Worm (Caenorhabditis elegans) whole organism, mixed stage, embryonic: Measurements from ENCODE around the gene T05C12.9.

ENCODE experiments used
- M03D4.4 ChIP-seq: sonication (generic microtip); optimal IDR thresholded peaks from 2 replicates; lab custom pipeline; 2017; ENCODE audit warnings: mild to moderate bottlenecking, missing genetic modification characterization, missing compliant biosample characterization
- bed-3 ChIP-seq: fragments of 200-800 bp; sonication (Bioruptor generic); optimal IDR thresholded peaks from 3 replicates; lab custom pipeline; 2018; ENCODE audit warnings: mild to moderate bottlenecking, missing genetic modification characterization, moderate library complexity, missing compliant biosample characterization
- blmp-1 ChIP-seq: fragments of 150-350 bp; optimal IDR thresholded peaks from 2 replicates; lab custom pipeline; 2014; ENCODE audit warnings: missing biosample characterization, missing genetic modification characterization
- ceh-39 ChIP-seq: fragments of 150-350 bp; optimal IDR thresholded peaks from 2 replicates; lab custom pipeline; 2014; ENCODE audit warnings: missing biosample characterization, missing genetic modification characterization
- ceh-43 ChIP-seq: fragments of 200-800 bp; sonication (Bioruptor generic); optimal IDR thresholded peaks from 2 replicates; lab custom pipeline; 2018; ENCODE audit warnings: mild to moderate bottlenecking, missing genetic modification characterization, moderate library complexity, missing compliant biosample characterization
- ceh-83 ChIP-seq: fragments of 200-800 bp; sonication (Bioruptor generic); optimal IDR thresholded peaks from 2 replicates; lab custom pipeline; 2018; ENCODE audit warnings: mild to moderate bottlenecking, missing genetic modification characterization, missing compliant biosample characterization
- ces-1 ChIP-seq: fragments of 150-350 bp; optimal IDR thresholded peaks from 2 replicates; lab custom pipeline; 2014; ENCODE audit warnings: missing biosample characterization, missing genetic modification reagents, missing genetic modification characterization
- cnd-1 ChIP-seq: fragments of 200-800 bp; sonication (Bioruptor generic); optimal IDR thresholded peaks from 2 replicates; lab custom pipeline; 2018; ENCODE audit warnings: mild to moderate bottlenecking, missing genetic modification characterization, missing compliant biosample characterization
- drap-1 ChIP-seq: fragments of 200-800 bp; sonication (Bioruptor generic); optimal IDR thresholded peaks from 3 replicates; lab custom pipeline; 2018; ENCODE audit warnings: mild to moderate bottlenecking, missing genetic modification characterization, missing compliant biosample characterization
- elt-1 ChIP-seq: sonication (generic microtip); optimal IDR thresholded peaks from 2 replicates; lab custom pipeline; 2017; ENCODE audit warnings: missing genetic modification characterization, mild to moderate bottlenecking, missing compliant biosample characterization, antibody characterized with exemption, moderate library complexity, borderline replicate concordance; ENCODE audit not compliant: insufficient read depth
- elt-3 ChIP-seq: fragments of 150-350 bp; optimal IDR thresholded peaks from 2 replicates; lab custom pipeline; 2014; ENCODE audit warnings: missing biosample characterization, missing genetic modification characterization
- flh-1 ChIP-seq: fragments of 200-800 bp; sonication (Bioruptor generic); optimal IDR thresholded peaks from 2 replicates; lab custom pipeline; 2018; ENCODE audit warnings: mild to moderate bottlenecking, missing genetic modification characterization, moderate library complexity, missing compliant biosample characterization
- ham-2 ChIP-seq: fragments of 200-800 bp; sonication (Bioruptor generic); optimal IDR thresholded peaks from 2 replicates; lab custom pipeline; 2018; ENCODE audit warnings: mild to moderate bottlenecking, missing genetic modification characterization, missing compliant biosample characterization
- hlh-1 ChIP-seq: fragments of 150-350 bp; optimal IDR thresholded peaks from 2 replicates; lab custom pipeline; 2014; ENCODE audit warnings: missing biosample characterization, missing genetic modification reagents, missing genetic modification characterization
- lin-13 ChIP-seq: fragments of 150-350 bp; optimal IDR thresholded peaks from 2 replicates; lab custom pipeline; 2014; ENCODE audit warnings: missing biosample characterization, missing genetic modification characterization
- lin-32 ChIP-seq: fragments of 200-800 bp; sonication (Bioruptor generic); optimal IDR thresholded peaks from 2 replicates; lab custom pipeline; 2018; ENCODE audit warnings: mild to moderate bottlenecking, missing genetic modification characterization, missing compliant biosample characterization
- lsy-2 ChIP-seq: fragments of 150-350 bp; optimal IDR thresholded peaks from 2 replicates; lab custom pipeline; 2014; ENCODE audit warnings: missing biosample characterization, missing genetic modification characterization
- mab-5 ChIP-seq: fragments of 150-350 bp; optimal IDR thresholded peaks from 2 replicates; lab custom pipeline; 2014; ENCODE audit warnings: missing biosample characterization, missing genetic modification characterization
- mep-1 ChIP-seq: fragments of 150-350 bp; optimal IDR thresholded peaks from 2 replicates; lab custom pipeline; 2017; ENCODE audit warnings: missing biosample characterization, missing genetic modification reagents, missing genetic modification characterization, inconsistent platforms
- mls-2 ChIP-seq: sonication (generic microtip); optimal IDR thresholded peaks from 2 replicates; lab custom pipeline; 2016; ENCODE audit warnings: mild to moderate bottlenecking, missing genetic modification characterization, moderate library complexity, missing compliant biosample characterization
- nhr-12 ChIP-seq: fragments of 150-350 bp; optimal IDR thresholded peaks from 2 replicates; lab custom pipeline; 2014; ENCODE audit warnings: missing biosample characterization, missing genetic modification characterization
- nhr-2 ChIP-seq: fragments of 150-350 bp; optimal IDR thresholded peaks from 2 replicates; lab custom pipeline; 2014; ENCODE audit warnings: missing biosample characterization, missing genetic modification characterization
- nhr-237 ChIP-seq: fragments of 150-350 bp; optimal IDR thresholded peaks from 2 replicates; lab custom pipeline; 2014; ENCODE audit warnings: missing biosample characterization, missing genetic modification characterization
- nhr-28 ChIP-seq: fragments of 150-350 bp; optimal IDR thresholded peaks from 2 replicates; lab custom pipeline; 2014; ENCODE audit warnings: missing biosample characterization, missing genetic modification characterization
- nhr-76 ChIP-seq: sonication (generic microtip); optimal IDR thresholded peaks from 2 replicates; lab custom pipeline; 2017; ENCODE audit warnings: missing biosample characterization, missing genetic modification characterization
- pha-4 ChIP-seq: fragments of 150-350 bp; optimal IDR thresholded peaks from 2 replicates; lab custom pipeline; 2018; ENCODE audit warnings: missing biosample characterization, missing genetic modification reagents, missing genetic modification characterization
- snpc-4 ChIP-seq: fragments of 150-350 bp; optimal IDR thresholded peaks from 2 replicates; lab custom pipeline; 2014; ENCODE audit warnings: missing biosample characterization, missing genetic modification characterization
- sptf-1 ChIP-seq: sonication (generic microtip); optimal IDR thresholded peaks from 2 replicates; lab custom pipeline; 2017; ENCODE audit warnings: mild to moderate bottlenecking, missing genetic modification characterization, moderate library complexity, missing compliant biosample characterization
- tbx-8 ChIP-seq: fragments of 200-800 bp; sonication (Bioruptor generic); optimal IDR thresholded peaks from 2 replicates; lab custom pipeline; 2018; ENCODE audit warnings: mild to moderate bottlenecking, missing genetic modification characterization, moderate library complexity, missing compliant biosample characterization
- unc-120 ChIP-seq: sonication (generic microtip); optimal IDR thresholded peaks from 2 replicates; lab custom pipeline; 2017; ENCODE audit warnings: missing genetic modification characterization, missing compliant biosample characterization; ENCODE audit not compliant: poor library complexity, severe bottlenecking
- unc-39 ChIP-seq: fragments of 150-350 bp; optimal IDR thresholded peaks from 2 replicates; lab custom pipeline; 2014; ENCODE audit warnings: missing biosample characterization, missing genetic modification characterization
- unc-62 ChIP-seq: fragments of 150-350 bp; optimal IDR thresholded peaks from 2 replicates; lab custom pipeline; 2014; ENCODE audit warnings: missing biosample characterization, missing genetic modification reagents, missing genetic modification characterization
- zip-8 ChIP-seq: fragments of 150-350 bp; optimal IDR thresholded peaks from 2 replicates; lab custom pipeline; 2014; ENCODE audit warnings: missing biosample characterization, missing genetic modification characterization
- ztf-11 ChIP-seq: fragments of 150-350 bp; optimal IDR thresholded peaks from 2 replicates; lab custom pipeline; 2014; ENCODE audit warnings: missing biosample characterization, missing genetic modification characterization

Gene T05C12.9

DNA sequence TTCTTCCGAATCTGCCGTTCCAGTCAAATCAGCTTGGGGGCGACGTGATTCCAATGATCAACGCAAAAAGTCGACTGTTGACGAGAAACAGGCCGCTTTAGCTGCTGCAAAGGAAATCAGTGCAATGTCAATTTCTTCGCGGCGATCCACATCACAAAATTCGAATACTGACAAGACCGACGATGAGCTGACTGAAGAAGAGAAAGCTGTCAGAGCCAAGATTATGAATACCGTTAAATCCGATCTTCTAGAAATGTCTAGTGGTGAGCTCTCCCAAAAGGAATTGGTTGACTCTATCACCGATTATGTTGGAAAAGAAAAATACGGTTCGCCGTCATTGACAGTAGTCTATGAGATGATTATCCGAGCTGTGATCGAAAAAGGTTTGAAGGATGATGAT is 27.2 kb upstream of the T05C12.9 start:
- TF ChIP-seq mep-1 (tag; lab: Kevin White, UChicago) = no peak
- TF ChIP-seq ham-2 (GFP tag; lab: Kevin White, UChicago) = no peak
- no peak for TF ChIP-seq snpc-4 (tag; lab: Kevin White, UChicago)
- TF ChIP-seq unc-62 (GFP tag; lab: Kevin White, UChicago) = no peak
- no peak for TF ChIP-seq nhr-28 (tag; lab: Kevin White, UChicago)
- TF ChIP-seq nhr-2 = no peak
- TF ChIP-seq ceh-39 (tag; lab: Kevin White, UChicago) = no peak
- no peak for TF ChIP-seq ceh-83 (GFP tag; lab: Kevin White, UChicago)
- TF ChIP-seq nhr-12 (tag; lab: Kevin White, UChicago) = no peak
- TF ChIP-seq ces-1 (GFP tag; lab: Kevin White, UChicago) = no peak
- TF ChIP-seq lin-13 (tag; lab: Kevin White, UChicago) = no peak

DNA sequence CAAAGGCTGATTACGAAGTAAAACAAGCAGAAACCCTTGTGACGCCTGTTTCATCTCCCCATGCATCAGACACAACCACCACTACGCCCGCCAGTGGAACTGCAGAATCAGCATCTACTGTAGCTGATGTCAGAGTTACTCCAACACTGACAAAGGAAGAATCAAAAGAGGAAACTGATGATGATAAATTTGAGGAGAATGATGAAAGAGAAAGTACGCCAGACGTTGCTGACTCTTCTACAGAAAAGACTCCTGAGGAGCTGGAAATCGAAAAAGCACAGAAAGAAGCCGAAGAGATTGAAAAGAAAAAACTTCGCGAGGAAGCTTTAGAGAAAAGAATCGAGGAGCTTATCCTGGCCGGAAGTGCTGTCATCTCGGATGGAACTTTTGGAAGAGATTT is 25.2 kb upstream of the T05C12.9 start:
- TF ChIP-seq cnd-1 (tag; lab: Kevin White, UChicago) = no peak
- no peak for TF ChIP-seq nhr-237 (tag; lab: Kevin White, UChicago)
- no peak for TF ChIP-seq nhr-12 (tag; lab: Kevin White, UChicago)
- no peak for TF ChIP-seq drap-1 (GFP tag; lab: Kevin White, UChicago)
- TF ChIP-seq nhr-76 (tag; lab: Kevin White, UChicago) = no peak
- no peak for TF ChIP-seq bed-3 (GFP tag; lab: Kevin White, UChicago)
- no peak for TF ChIP-seq hlh-1 (tag; lab: Kevin White, UChicago)
- TF ChIP-seq zip-8 (tag; lab: Kevin White, UChicago) = no peak
- no peak for TF ChIP-seq blmp-1
- TF ChIP-seq M03D4.4 (tag; lab: Kevin White, UChicago) = no peak
- no peak for TF ChIP-seq unc-39 (tag; lab: Kevin White, UChicago)
- no peak for TF ChIP-seq lin-32 (GFP tag; lab: Kevin White, UChicago)

DNA sequence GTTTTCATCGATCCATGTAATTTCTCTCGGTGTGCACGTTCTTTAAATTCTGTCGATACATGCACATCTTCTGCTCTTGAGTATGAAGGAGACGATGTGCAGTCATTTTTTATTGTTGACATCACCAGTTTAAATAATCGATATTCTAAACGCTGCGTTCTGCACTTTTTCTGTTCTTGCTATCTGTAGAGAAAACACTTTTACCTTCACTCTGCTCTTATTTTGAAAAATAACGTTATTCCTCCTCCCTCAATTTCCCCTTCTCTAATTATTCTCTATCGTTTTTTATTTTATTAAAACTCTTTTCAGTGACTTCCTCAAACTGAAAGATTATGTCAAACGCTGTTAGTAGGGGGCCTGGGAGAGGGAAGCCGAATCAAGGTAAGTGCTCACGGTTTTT is 23.9 kb upstream of the T05C12.9 start, which contains the start of gene ifg-1:
ifg-1 (plus strand) TSS at position 301 of the 400 bp plus-strand sequence.
- TF ChIP-seq M03D4.4 (tag; lab: Kevin White, UChicago) = no peak
- TF ChIP-seq drap-1 (GFP tag; lab: Kevin White, UChicago) = no peak
- TF ChIP-seq unc-39 (tag; lab: Kevin White, UChicago) = no peak
- no peak for TF ChIP-seq elt-3 (tag; lab: Kevin White, UChicago)
- no peak for TF ChIP-seq flh-1 (GFP tag; lab: Kevin White, UChicago)
- TF ChIP-seq ceh-43 = no peak
- no peak for TF ChIP-seq nhr-237 (tag; lab: Kevin White, UChicago)
- no peak for TF ChIP-seq cnd-1 (tag; lab: Kevin White, UChicago)
- TF ChIP-seq elt-1 (tag; lab: Kevin White, UChicago) = no peak
- TF ChIP-seq ztf-11 (tag; lab: Kevin White, UChicago) = no peak
- TF ChIP-seq sptf-1 (tag; lab: Kevin White, UChicago) = no peak
- TF ChIP-seq zip-8 (tag; lab: Kevin White, UChicago) = no peak
- TF ChIP-seq pha-4 (tag; lab: Kevin White, UChicago) = no peak
- TF ChIP-seq nhr-28 (tag; lab: Kevin White, UChicago) = no peak
- TF ChIP-seq unc-120 (tag; lab: Kevin White, UChicago) = no peak
- TF ChIP-seq mls-2 (tag; lab: Kevin White, UChicago) = no peak
- no peak for TF ChIP-seq nhr-2
- no peak for TF ChIP-seq tbx-8 (GFP tag; lab: Kevin White, UChicago)
- no peak for TF ChIP-seq lin-32 (GFP tag; lab: Kevin White, UChicago)
- TF ChIP-seq hlh-1 (tag; lab: Kevin White, UChicago) = no peak

DNA sequence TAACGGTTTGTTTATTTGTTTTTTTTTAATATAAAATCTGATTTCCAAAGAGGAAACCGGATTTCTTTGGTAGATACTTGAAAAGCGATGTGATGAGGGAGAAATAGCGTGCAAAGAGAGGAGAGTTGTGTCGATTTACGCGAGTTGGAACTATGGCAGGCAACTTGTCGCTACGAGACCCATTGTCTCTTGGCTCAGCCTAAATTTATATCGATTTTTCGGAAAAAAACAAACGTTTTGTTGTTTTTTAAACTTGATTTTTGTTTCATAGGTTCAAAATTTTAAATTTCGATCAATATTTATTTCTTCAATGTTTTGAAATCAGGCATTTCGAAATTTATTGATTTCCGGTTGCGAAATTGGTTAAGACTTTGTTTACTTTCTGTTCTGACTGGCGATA is 23.4 kb upstream of the T05C12.9 start, which contains the start of gene M110.3:
M110.3 (minus strand) TSS at position 184 of the 400 bp plus-strand sequence.
- peak; percentile 77 for TF ChIP-seq ces-1 (GFP tag; lab: Kevin White, UChicago)
- TF ChIP-seq lsy-2 (tag; lab: Kevin White, UChicago) = peak; percentile 26
- peak; percentile 72 for TF ChIP-seq mep-1 (tag; lab: Kevin White, UChicago)
- TF ChIP-seq unc-120 (tag; lab: Kevin White, UChicago) = peak; percentile 41
- peak; percentile 40 for TF ChIP-seq ceh-39 (tag; lab: Kevin White, UChicago)
- peak; percentile 49 for TF ChIP-seq nhr-237 (tag; lab: Kevin White, UChicago)
- TF ChIP-seq mab-5 (tag; lab: Kevin White, UChicago) = no peak
- TF ChIP-seq hlh-1 (tag; lab: Kevin White, UChicago) = peak; percentile 20
- TF ChIP-seq nhr-28 (tag; lab: Kevin White, UChicago) = no peak
- peak; percentile 22 for TF ChIP-seq pha-4 (tag; lab: Kevin White, UChicago)
- TF ChIP-seq, all 35 proteins: peak for 8
